Worm (Caenorhabditis elegans) whole organism, young adult: Measurements from ENCODE around the gene C36A4.4.
A peak's percentile ranks its signal among the peaks of the same experiment; 100 is the strongest.

Source experiments
- B0019.2 ChIP-seq: fragments of 200-800 bp; sonication (Bioruptor generic); conservative IDR thresholded peaks from 2 replicates; pipeline ENCODE4 v1.3.6; 2022; ENCODE audit warnings: missing genetic modification reagents, missing genetic modification characterization, missing compliant biosample characterization
- B0035.1 ChIP-seq: sonication (generic microtip); optimal IDR thresholded peaks from 2 replicates; lab custom pipeline; 2016; ENCODE audit warnings: missing genetic modification characterization, mild to moderate bottlenecking, missing compliant biosample characterization, missing genotype, missing genetic modification reagents
- B0336.3 ChIP-seq: fragments of 200-800 bp; sonication (Bioruptor generic); IDR thresholded peaks from 2 replicates; pipeline ENCODE4 v1.3.6; 2022; ENCODE audit warnings: missing genetic modification characterization, missing compliant biosample characterization
- C17E4.6 ChIP-seq: fragments of 200-800 bp; sonication (Bioruptor generic); IDR thresholded peaks from 2 replicates; pipeline ENCODE4 v1.3.6; 2022; ENCODE audit warnings: missing genetic modification reagents, missing genetic modification characterization, missing compliant biosample characterization
- F22D6.2 ChIP-seq: sonication (generic microtip); optimal IDR thresholded peaks from 2 replicates; lab custom pipeline; 2016; ENCODE audit warnings: mild to moderate bottlenecking, missing genetic modification characterization, missing compliant biosample characterization
- F52B5.7 ChIP-seq: sonication (generic microtip); optimal IDR thresholded peaks from 2 replicates; lab custom pipeline; 2016; ENCODE audit warnings: mild to moderate bottlenecking, missing genetic modification characterization, missing compliant biosample characterization
- K11D2.4 ChIP-seq: fragments of 200-800 bp; sonication (Bioruptor generic); IDR thresholded peaks from 2 replicates; pipeline ENCODE4 v1.3.6; 2022; ENCODE audit warnings: missing genetic modification reagents, missing genetic modification characterization, missing compliant biosample characterization
- K12H6.12 ChIP-seq: fragments of 200-800 bp; sonication (Bioruptor generic); optimal IDR thresholded peaks from 2 replicates; lab custom pipeline; 2018; ENCODE audit warnings: mild to moderate bottlenecking, missing genetic modification characterization, missing compliant biosample characterization
- Y53F4B.3 ChIP-seq: fragments of 200-800 bp; sonication (Bioruptor generic); IDR thresholded peaks from 2 replicates; pipeline ENCODE4 v1.3.6; 2022; ENCODE audit warnings: missing genetic modification reagents, missing genetic modification characterization, missing compliant biosample characterization
- Y53G8AR.9 ChIP-seq: fragments of 200-800 bp; sonication (Bioruptor generic); conservative IDR thresholded peaks from 2 replicates; pipeline ENCODE4 v1.3.6; 2022; ENCODE audit warnings: missing genetic modification reagents, missing genetic modification characterization, missing compliant biosample characterization
- ZK185.1 ChIP-seq: sonication (generic microtip); optimal IDR thresholded peaks from 2 replicates; lab custom pipeline; 2016; ENCODE audit warnings: mild to moderate bottlenecking, missing genetic modification characterization, missing compliant biosample characterization; ENCODE audit not compliant: poor library complexity, severe bottlenecking
- ama-1 ChIP-seq, 3 experiments: fragments of 150-350 bp in 1 of 3; sonication (generic microtip) in 2 of 3; optimal IDR thresholded peaks; 2 replicates each; lab custom pipeline; 2014 to 2018; ENCODE audit warnings: missing biosample characterization in 2 of 3, missing genetic modification characterization in 2 of 3, missing genetic modification reagents in 2 of 3
- athp-1 ChIP-seq: sonication (generic microtip); optimal IDR thresholded peaks from 2 replicates; lab custom pipeline; 2017; ENCODE audit warnings: mild to moderate bottlenecking, missing genetic modification characterization, missing compliant biosample characterization
- attf-3 ChIP-seq: fragments of 200-800 bp; sonication (Bioruptor generic); conservative IDR thresholded peaks from 2 replicates; pipeline ENCODE4 v1.3.6; 2022; ENCODE audit warnings: missing genetic modification reagents, missing genetic modification characterization, missing compliant biosample characterization
- ccch-3 ChIP-seq: fragments of 200-800 bp; sonication (Bioruptor generic); optimal IDR thresholded peaks from 2 replicates; lab custom pipeline; 2018; ENCODE audit warnings: mild to moderate bottlenecking, missing genetic modification characterization, missing compliant biosample characterization
- cebp-1 ChIP-seq, 2 experiments: fragments of 200-800 bp in 1 of 2; sonication (Bioruptor generic) in 1 of 2; sonication (generic microtip) in 1 of 2; IDR thresholded peaks in 1 of 2; optimal IDR thresholded peaks in 1 of 2; 2 replicates each; pipeline versions ENCODE4 v1.3.6 to Lab custom; 2017 to 2022; ENCODE audit warnings: missing compliant biosample characterization in 2 of 2, missing genetic modification characterization in 2 of 2, mild to moderate bottlenecking in 1 of 2, missing genetic modification reagents in 1 of 2, moderate library complexity in 1 of 2
- cebp-2 ChIP-seq: fragments of 200-800 bp; sonication (Bioruptor generic); IDR thresholded peaks from 2 replicates; pipeline ENCODE4 v1.3.6; 2022; ENCODE audit warnings: missing genetic modification characterization, missing compliant biosample characterization
- chd-7 ChIP-seq: sonication (generic microtip); optimal IDR thresholded peaks from 2 replicates; lab custom pipeline; 2016; ENCODE audit warnings: mild to moderate bottlenecking, missing genetic modification characterization, moderate library complexity, missing compliant biosample characterization
- dpff-1 ChIP-seq: sonication (generic microtip); optimal IDR thresholded peaks from 2 replicates; lab custom pipeline; 2017; ENCODE audit warnings: mild to moderate bottlenecking, missing genetic modification characterization, missing compliant biosample characterization
- egl-44 ChIP-seq: fragments of 200-800 bp; sonication (Bioruptor generic); IDR thresholded peaks from 2 replicates; pipeline ENCODE4 v1.3.6; 2022; ENCODE audit warnings: missing genetic modification reagents, missing genetic modification characterization, missing compliant biosample characterization
- hlh-12 ChIP-seq: sonication (generic microtip); optimal IDR thresholded peaks from 2 replicates; lab custom pipeline; 2016; ENCODE audit warnings: missing genetic modification characterization, missing compliant biosample characterization
- hmg-1.2 ChIP-seq: fragments of 200-800 bp; sonication (Bioruptor generic); IDR thresholded peaks from 2 replicates; pipeline ENCODE4 v1.3.6; 2022; ENCODE audit warnings: missing genetic modification reagents, missing genetic modification characterization, missing compliant biosample characterization
- hsf-1 ChIP-seq: fragments of 200-800 bp; sonication (Bioruptor generic); IDR thresholded peaks from 2 replicates; pipeline ENCODE4 v1.3.6; 2022; ENCODE audit warnings: missing genetic modification reagents, missing genetic modification characterization, missing compliant biosample characterization
- let-607 ChIP-seq, 2 experiments: fragments of 200-800 bp in 1 of 2; sonication (Bioruptor generic) in 1 of 2; sonication (generic microtip) in 1 of 2; optimal IDR thresholded peaks; 2 replicates each; lab custom pipeline; 2016 to 2018; ENCODE audit warnings: mild to moderate bottlenecking in 2 of 2, missing compliant biosample characterization in 2 of 2, missing genetic modification characterization in 2 of 2, moderate library complexity in 2 of 2, missing genotype in 1 of 2
- lin-26 ChIP-seq: fragments of 200-800 bp; sonication (Bioruptor generic); IDR thresholded peaks from 2 replicates; pipeline ENCODE4 v1.3.6; 2022; ENCODE audit warnings: missing genetic modification reagents, missing genetic modification characterization, missing compliant biosample characterization
- lin-40 ChIP-seq: sonication (generic microtip); optimal IDR thresholded peaks from 2 replicates; lab custom pipeline; 2016; ENCODE audit warnings: missing genetic modification characterization, mild to moderate bottlenecking, missing compliant biosample characterization, missing genotype, missing genetic modification reagents
- madf-3 ChIP-seq: fragments of 200-800 bp; sonication (Bioruptor generic); IDR thresholded peaks from 2 replicates; pipeline ENCODE4 v1.3.6; 2022; ENCODE audit warnings: missing genetic modification reagents, missing genetic modification characterization, missing compliant biosample characterization
- mes-4 ChIP-seq: sonication (generic microtip); optimal IDR thresholded peaks from 2 replicates; lab custom pipeline; 2016; ENCODE audit warnings: missing genotype, missing genetic modification characterization, missing compliant biosample characterization
- nfya-1 ChIP-seq: sonication (generic microtip); optimal IDR thresholded peaks from 2 replicates; lab custom pipeline; 2017; ENCODE audit warnings: antibody characterized with exemption, missing compliant biosample characterization, missing genetic modification characterization, borderline replicate concordance; ENCODE audit not compliant: insufficient read depth
- nfyb-1 ChIP-seq: fragments of 200-800 bp; sonication (Bioruptor generic); IDR thresholded peaks from 2 replicates; pipeline ENCODE4 v1.3.6; 2022; ENCODE audit warnings: missing genetic modification reagents, missing genetic modification characterization, missing compliant biosample characterization
- nhr-27 ChIP-seq: fragments of 200-800 bp; sonication (Bioruptor generic); optimal IDR thresholded peaks from 2 replicates; lab custom pipeline; 2018; ENCODE audit warnings: mild to moderate bottlenecking, missing genetic modification characterization, moderate library complexity, missing compliant biosample characterization
- nhr-80 ChIP-seq: sonication (generic microtip); optimal IDR thresholded peaks from 2 replicates; lab custom pipeline; 2016; ENCODE audit warnings: missing genetic modification characterization, missing compliant biosample characterization
- pha-4 ChIP-seq: fragments of 150-350 bp; sonication (generic microtip); optimal IDR thresholded peaks from 2 replicates; lab custom pipeline; 2014; ENCODE audit warnings: missing biosample characterization, missing genetic modification reagents, missing genetic modification characterization
- rcor-1 ChIP-seq: fragments of 200-800 bp; sonication (Bioruptor generic); IDR thresholded peaks from 2 replicates; pipeline ENCODE4 v1.3.6; 2022; ENCODE audit warnings: missing genetic modification reagents, missing genetic modification characterization, missing compliant biosample characterization
- rec-8 ChIP-seq, 2 experiments: sonication (generic microtip); optimal IDR thresholded peaks; 2 replicates each; lab custom pipeline; 2016; ENCODE audit warnings: mild to moderate bottlenecking in 2 of 2, missing genetic modification characterization in 2 of 2, missing genetic modification reagents in 2 of 2, missing genotype in 2 of 2, missing biosample characterization in 1 of 2, missing compliant biosample characterization in 1 of 2, moderate library complexity in 1 of 2
- sptf-2 ChIP-seq: fragments of 200-800 bp; sonication (Bioruptor generic); optimal IDR thresholded peaks from 2 replicates; lab custom pipeline; 2018; ENCODE audit warnings: mild to moderate bottlenecking, missing genetic modification characterization, missing compliant biosample characterization
- zfh-2 ChIP-seq: fragments of 200-800 bp; sonication (Bioruptor generic); conservative IDR thresholded peaks from 2 replicates; pipeline ENCODE4 v1.3.6; 2022; ENCODE audit warnings: missing genetic modification reagents, missing genetic modification characterization, missing compliant biosample characterization
- ztf-22 ChIP-seq: fragments of 200-800 bp; sonication (Bioruptor generic); optimal IDR thresholded peaks from 2 replicates; lab custom pipeline; 2018; ENCODE audit warnings: mild to moderate bottlenecking, missing genetic modification characterization, moderate library complexity, missing compliant biosample characterization
- ztf-6 ChIP-seq: fragments of 200-800 bp; sonication (Bioruptor generic); IDR thresholded peaks from 2 replicates; pipeline ENCODE4 v1.3.6; 2022; ENCODE audit warnings: missing genetic modification reagents, missing genetic modification characterization, missing compliant biosample characterization

The C36A4.4 gene

DNA sequence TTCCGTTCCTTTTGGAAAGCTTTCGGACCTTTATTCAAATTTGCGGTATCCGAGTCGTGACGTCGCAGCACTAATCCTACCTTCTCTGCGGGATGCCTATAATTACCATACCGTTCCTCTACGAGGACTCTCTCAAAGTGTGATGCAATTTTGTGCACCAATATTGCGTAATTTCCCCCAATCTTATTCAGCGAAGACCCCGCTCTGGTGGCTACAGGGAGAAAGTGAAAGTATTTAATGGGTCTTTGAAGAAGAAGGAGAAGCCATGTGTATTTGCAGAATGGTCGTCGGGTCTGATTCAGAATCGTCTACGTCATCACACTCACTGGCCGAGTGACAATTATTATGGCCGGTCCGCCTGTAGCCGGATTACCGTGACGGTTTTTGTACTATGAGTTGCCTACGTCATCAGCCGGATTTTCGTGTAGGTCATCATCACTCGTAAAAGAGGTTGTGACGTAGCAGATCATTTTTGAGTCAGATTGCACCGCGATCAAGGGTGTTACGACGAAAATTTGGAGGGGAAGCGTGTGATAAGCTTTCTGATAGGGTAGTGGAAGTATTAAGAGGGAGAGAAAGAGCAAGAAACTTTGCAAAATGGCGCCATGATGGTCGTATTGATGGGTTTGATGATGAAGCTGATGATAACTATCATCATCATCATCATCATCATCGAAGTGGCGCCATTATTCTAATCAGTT is 32.9 kb upstream of the C36A4.4 start:
- TF ChIP-seq F22D6.2 (tag; lab: Kevin White, UChicago) (no peak), hmg-1.2 (GFP tag; lab: Robert Waterston, UW) (no peak), Y53F4B.3 (GFP tag; lab: Robert Waterston, UW) (no peak), mes-4 (tag; lab: Kevin White, UChicago) (no peak), ama-1 (optimal IDR thresholded peaks at IDR 0.05; lab: Kevin White, UChicago) (no peak), ama-1 (GFP tag; optimal IDR thresholded peaks at IDR 0.05; lab: Kevin White, UChicago) (no peak), nhr-80 (tag; lab: Kevin White, UChicago) (peak; percentile 9), athp-1 (tag; lab: Kevin White, UChicago) (no peak), K12H6.12 (tag; lab: Kevin White, UChicago) (no peak), cebp-2 (GFP tag; lab: Robert Waterston, UW) (0 out of 2 replicates have a peak, but pooled peaks have one; percentile 34), madf-3 (no peak), attf-3 (no peak), zfh-2 (GFP tag; lab: Robert Waterston, UW) (no peak), pha-4 (tag; lab: Kevin White, UChicago) (no peak)

- TF ChIP-seq rcor-1 = no peak
- TF ChIP-seq chd-7 = peak; percentile 36
- peak; percentile 22 for TF ChIP-seq lin-40 (tag; lab: Kevin White, UChicago)
- no peak for TF ChIP-seq B0035.1 (tag; lab: Kevin White, UChicago)
- TF ChIP-seq pha-4 (tag; lab: Kevin White, UChicago) = peak; percentile 32
- 0 out of 2 replicates have a peak, but pooled peaks have one; percentile 53 for TF ChIP-seq egl-44
- TF ChIP-seq ZK185.1 = peak; percentile 6
- TF ChIP-seq lin-26 (GFP tag; lab: Robert Waterston, UW) = no peak
- TF ChIP-seq sptf-2 (GFP tag; lab: Kevin White, UChicago) = no peak
- TF ChIP-seq nhr-80 (tag; lab: Kevin White, UChicago) = peak; percentile 9
- TF ChIP-seq nfyb-1 (GFP tag; lab: Robert Waterston, UW) = peak; percentile 48; the same call in 1 of the 2 replicates
- no peak for TF ChIP-seq rec-8 (tag; optimal IDR thresholded peaks at IDR 0.05; lab: Kevin White, UChicago)
- TF ChIP-seq madf-3 = no peak
- peak; percentile 18; the same call in 1 of the 2 replicates for TF ChIP-seq cebp-1 (GFP tag; IDR thresholded peaks at IDR 0.05; lab: Robert Waterston, UW)
- peak; percentile 60 for TF ChIP-seq cebp-1 (tag; optimal IDR thresholded peaks at IDR 0.05; lab: Kevin White, UChicago)
- TF ChIP-seq, all 124 proteins: peak for 8
Observed at ce11 chrIII:3875608-3876007, 32.2 kb upstream of the C36A4.4 start.

ce11 chrIII:3874895-3875294 is 31.5 kb upstream of the C36A4.4 start:
- TF ChIP-seq Y53G8AR.9 (GFP tag; lab: Robert Waterston, UW) = 0 out of 2 replicates have a peak, but pooled peaks have one; percentile 26
- TF ChIP-seq ztf-22 (GFP tag; lab: Kevin White, UChicago) = no peak
- peak; percentile 47 to 82 for TF ChIP-seq let-607 (tag; optimal IDR thresholded peaks at IDR 0.05; lab: Kevin White, UChicago)
- peak; percentile 40 for TF ChIP-seq nhr-80 (tag; lab: Kevin White, UChicago)
- TF ChIP-seq egl-44 = 0 out of 2 replicates have a peak, but pooled peaks have one; percentile 14

DNA sequence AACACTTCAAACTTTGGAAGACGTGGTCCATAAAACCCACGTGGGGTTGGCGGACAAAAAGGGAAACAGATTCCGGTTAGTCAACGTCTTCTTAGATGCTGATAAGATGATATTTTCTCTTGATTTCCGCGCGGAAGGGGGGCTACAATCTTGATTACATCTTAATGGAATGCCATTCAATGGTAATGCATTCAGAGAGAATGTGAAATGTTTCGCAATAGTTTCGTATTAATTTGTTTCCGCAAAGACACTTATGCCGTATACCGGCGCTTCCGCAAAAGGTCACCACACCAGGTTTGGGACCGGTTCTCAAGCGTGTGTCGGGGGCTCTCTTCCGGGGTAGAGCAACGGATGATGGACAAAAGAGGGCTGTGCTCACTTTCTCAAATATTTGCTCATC is 31.1 kb upstream of the C36A4.4 start:
- TF ChIP-seq nfya-1 (tag; lab: Kevin White, UChicago) (no peak), sptf-2 (GFP tag; lab: Kevin White, UChicago) (no peak), lin-40 (tag; lab: Kevin White, UChicago) (no peak), nhr-27 (tag; lab: Kevin White, UChicago) (no peak), F52B5.7 (no peak), ccch-3 (GFP tag; lab: Kevin White, UChicago) (no peak), B0336.3 (GFP tag; lab: Robert Waterston, UW) (no peak), hsf-1 (GFP tag; lab: Robert Waterston, UW) (0 out of 2 replicates have a peak, but pooled peaks have one; percentile 14), K11D2.4 (GFP tag; lab: Robert Waterston, UW) (no peak), cebp-1 (GFP tag; IDR thresholded peaks at IDR 0.05; lab: Robert Waterston, UW) (peak; percentile 16; the same call in 1 of the 2 replicates), cebp-1 (tag; optimal IDR thresholded peaks at IDR 0.05; lab: Kevin White, UChicago) (peak; percentile 78), F22D6.2 (tag; lab: Kevin White, UChicago) (no peak), B0019.2 (GFP tag; lab: Robert Waterston, UW) (no peak), hlh-12 (tag; lab: Kevin White, UChicago) (no peak), ztf-6 (no peak), dpff-1 (tag; lab: Kevin White, UChicago) (no peak), pha-4 (tag; lab: Kevin White, UChicago) (no peak), C17E4.6 (no peak), athp-1 (tag; lab: Kevin White, UChicago) (no peak)
